Fruit fly (Drosophila melanogaster) whole organism, prepupa: ENCODE results near the gene CG1999.

Experiments used
- CG10631 ChIP-seq: fragments of 200-800 bp; sonication (Bioruptor generic); optimal IDR thresholded peaks from 2 replicates; lab custom pipeline; 2016; ENCODE audit warnings: missing biosample characterization, missing genetic modification characterization
- CG11294 ChIP-seq: fragments of 200-800 bp; sonication (Bioruptor generic); IDR thresholded peaks from 2 replicates; pipeline ENCODE4 v1.3.6; 2022; ENCODE audit warnings: missing biosample characterization, missing genetic modification characterization
- CG11902 ChIP-seq: fragments of 200-800 bp; sonication (Bioruptor generic); optimal IDR thresholded peaks from 3 replicates; lab custom pipeline; 2016; ENCODE audit warnings: missing biosample characterization, missing genetic modification characterization
- CG1621 ChIP-seq: fragments of 200-800 bp; sonication (Bioruptor generic); optimal IDR thresholded peaks from 3 replicates; lab custom pipeline; 2018; ENCODE audit warnings: missing biosample characterization, mild to moderate bottlenecking, missing genetic modification characterization
- CG16779 ChIP-seq: fragments of 200-800 bp; sonication (Bioruptor generic); optimal IDR thresholded peaks from 3 replicates; lab custom pipeline; 2017; ENCODE audit warnings: missing biosample characterization, mild to moderate bottlenecking, missing genetic modification characterization
- CG31627 ChIP-seq: fragments of 200-800 bp; sonication (Bioruptor generic); optimal IDR thresholded peaks from 3 replicates; lab custom pipeline; 2016; ENCODE audit warnings: missing biosample characterization, missing genetic modification characterization
- CG32006 ChIP-seq: fragments of 200-800 bp; sonication (Bioruptor generic); optimal IDR thresholded peaks from 3 replicates; lab custom pipeline; 2017; ENCODE audit warnings: missing biosample characterization, mild to moderate bottlenecking, missing genetic modification characterization
- CG3919 ChIP-seq: fragments of 200-800 bp; sonication (Bioruptor generic); optimal IDR thresholded peaks from 3 replicates; lab custom pipeline; 2016; ENCODE audit warnings: missing biosample characterization, missing genetic modification characterization
- CG6792 ChIP-seq: fragments of 200-800 bp; sonication (Bioruptor generic); optimal IDR thresholded peaks from 3 replicates; lab custom pipeline; 2016; ENCODE audit warnings: missing biosample characterization, missing genetic modification characterization
- CG6808 ChIP-seq: fragments of 200-800 bp; sonication (Bioruptor generic); optimal IDR thresholded peaks from 3 replicates; lab custom pipeline; 2017; ENCODE audit warnings: missing biosample characterization, missing genetic modification characterization, mild to moderate bottlenecking, moderate library complexity, missing genetic modification reagents
- CG6854 ChIP-seq: fragments of 200-800 bp; sonication (Bioruptor generic); optimal IDR thresholded peaks from 2 replicates; lab custom pipeline; 2017; ENCODE audit warnings: missing biosample characterization, mild to moderate bottlenecking, missing genetic modification characterization
- CG8319 ChIP-seq: fragments of 200-800 bp; sonication (Bioruptor generic); optimal IDR thresholded peaks from 3 replicates; lab custom pipeline; 2016; ENCODE audit warnings: missing biosample characterization, missing genetic modification characterization
- Eip75B ChIP-seq: fragments of 200-800 bp; sonication (Bioruptor generic); optimal IDR thresholded peaks from 3 replicates; lab custom pipeline; 2016; ENCODE audit warnings: missing biosample characterization, missing genetic modification characterization
- Eip78C ChIP-seq: fragments of 200-800 bp; sonication (Bioruptor generic); peaks from one replicate; lab custom pipeline; 2016; ENCODE audit warnings: missing biosample characterization, missing genetic modification characterization
- Eip93F ChIP-seq: fragments of 200-800 bp; sonication (Bioruptor generic); optimal IDR thresholded peaks from 2 replicates; lab custom pipeline; 2016; ENCODE audit warnings: missing biosample characterization, mild to moderate bottlenecking, missing genetic modification characterization
- Ets21C ChIP-seq: fragments of 200-800 bp; sonication (Bioruptor generic); optimal IDR thresholded peaks from 3 replicates; lab custom pipeline; 2016; ENCODE audit warnings: missing biosample characterization, missing genetic modification characterization
- Ets96B ChIP-seq: fragments of 200-800 bp; optimal IDR thresholded peaks from 2 replicates; lab custom pipeline; 2019; ENCODE audit warnings: missing biosample characterization, mild to moderate bottlenecking, missing genetic modification characterization, moderate library complexity
- Gug ChIP-seq: fragments of 200-800 bp; sonication (Bioruptor generic); IDR thresholded peaks from 2 replicates; pipeline ENCODE4 v1.3.6; 2022; ENCODE audit warnings: missing biosample characterization, missing genetic modification characterization
- Hr38 ChIP-seq: sonication (Bioruptor generic); optimal IDR thresholded peaks from 2 replicates; lab custom pipeline; 2016; ENCODE audit warnings: missing biosample characterization, missing genetic modification characterization
- Hr39 ChIP-seq: fragments of 200-800 bp; sonication (Bioruptor generic); optimal IDR thresholded peaks from 2 replicates; lab custom pipeline; 2016; ENCODE audit warnings: missing biosample characterization, missing genetic modification characterization
- Hr4 ChIP-seq: fragments of 200-800 bp; sonication (Bioruptor generic); optimal IDR thresholded peaks from 3 replicates; lab custom pipeline; 2016; ENCODE audit warnings: missing biosample characterization, missing genetic modification characterization
- Met ChIP-seq: fragments of 200-800 bp; sonication (Bioruptor generic); optimal IDR thresholded peaks from 3 replicates; lab custom pipeline; 2016; ENCODE audit warnings: missing biosample characterization, missing genetic modification characterization
- OdsH ChIP-seq: fragments of 200-800 bp; sonication (Bioruptor generic); optimal IDR thresholded peaks from 3 replicates; lab custom pipeline; 2016; ENCODE audit warnings: missing biosample characterization, missing genetic modification characterization
- Smox ChIP-seq: fragments of 200-800 bp; sonication (Bioruptor generic); optimal IDR thresholded peaks from 3 replicates; lab custom pipeline; 2016; ENCODE audit warnings: missing biosample characterization, missing genetic modification characterization
- Sox102F ChIP-seq: fragments of 200-800 bp; sonication (Bioruptor generic); optimal IDR thresholded peaks from 2 replicates; lab custom pipeline; 2016; ENCODE audit warnings: missing biosample characterization, mild to moderate bottlenecking, missing genetic modification characterization
- Sox14 ChIP-seq: fragments of 200-800 bp; sonication (Bioruptor generic); optimal IDR thresholded peaks from 3 replicates; lab custom pipeline; 2016; ENCODE audit warnings: missing biosample characterization, missing genetic modification characterization
- achi ChIP-seq: fragments of 200-800 bp; sonication (Bioruptor generic); optimal IDR thresholded peaks from 3 replicates; lab custom pipeline; 2016; ENCODE audit warnings: missing biosample characterization, missing genetic modification characterization
- cyc ChIP-seq: fragments of 200-800 bp; sonication (Bioruptor generic); optimal IDR thresholded peaks from 3 replicates; lab custom pipeline; 2016; ENCODE audit warnings: missing biosample characterization, missing genetic modification characterization
- esn ChIP-seq: fragments of 200-800 bp; sonication (Bioruptor generic); optimal IDR thresholded peaks from 2 replicates; lab custom pipeline; 2016; ENCODE audit warnings: missing biosample characterization, mild to moderate bottlenecking, missing genetic modification characterization, moderate library complexity
- fd59A ChIP-seq: fragments of 200-800 bp; sonication (Bioruptor generic); optimal IDR thresholded peaks from 2 replicates; lab custom pipeline; 2017; ENCODE audit warnings: missing biosample characterization, mild to moderate bottlenecking, missing genetic modification characterization, missing genetic modification reagents
- fd85E ChIP-seq: fragments of 200-800 bp; sonication (Bioruptor generic); optimal IDR thresholded peaks from 3 replicates; lab custom pipeline; 2016; ENCODE audit warnings: missing biosample characterization, missing genetic modification characterization
- lz ChIP-seq: fragments of 200-800 bp; sonication (Bioruptor generic); optimal IDR thresholded peaks from 3 replicates; lab custom pipeline; 2016; ENCODE audit warnings: missing biosample characterization, missing genetic modification characterization
- pdm3 ChIP-seq: fragments of 200-800 bp; sonication (Bioruptor generic); optimal IDR thresholded peaks from 3 replicates; lab custom pipeline; 2016; ENCODE audit warnings: missing biosample characterization, missing genetic modification characterization
- salr ChIP-seq, 2 experiments: fragments of 200-800 bp; sonication (Bioruptor generic); optimal IDR thresholded peaks; 3 replicates each; lab custom pipeline; 2016 to 2018; ENCODE audit warnings: missing biosample characterization in 2 of 2, missing genetic modification characterization in 2 of 2, mild to moderate bottlenecking in 1 of 2
- spab ChIP-seq: fragments of 200-800 bp; sonication (Bioruptor generic); optimal IDR thresholded peaks from 2 replicates; lab custom pipeline; 2017; ENCODE audit warnings: missing biosample characterization, mild to moderate bottlenecking, missing genetic modification characterization, missing genetic modification reagents
- ss ChIP-seq, 2 experiments: fragments of 200-800 bp; sonication (Bioruptor generic); optimal IDR thresholded peaks; 2 replicates in 1 of 2; 3 replicates in 1 of 2; lab custom pipeline; 2017 to 2018; ENCODE audit warnings: mild to moderate bottlenecking in 2 of 2, missing biosample characterization in 2 of 2, missing genetic modification characterization in 2 of 2, moderate library complexity in 1 of 2
- svp ChIP-seq: fragments of 200-800 bp; sonication (Bioruptor generic); peaks from one replicate; lab custom pipeline; 2016; ENCODE audit warnings: missing biosample characterization, missing genetic modification characterization
- topi ChIP-seq: fragments of 200-800 bp; sonication (Bioruptor generic); optimal IDR thresholded peaks from 3 replicates; lab custom pipeline; 2016; ENCODE audit warnings: missing biosample characterization, missing genetic modification characterization
- vri ChIP-seq: fragments of 200-800 bp; sonication (Bioruptor generic); optimal IDR thresholded peaks from 3 replicates; lab custom pipeline; 2016; ENCODE audit warnings: missing biosample characterization, mild to moderate bottlenecking, missing genetic modification characterization

The CG1999 gene

DNA sequence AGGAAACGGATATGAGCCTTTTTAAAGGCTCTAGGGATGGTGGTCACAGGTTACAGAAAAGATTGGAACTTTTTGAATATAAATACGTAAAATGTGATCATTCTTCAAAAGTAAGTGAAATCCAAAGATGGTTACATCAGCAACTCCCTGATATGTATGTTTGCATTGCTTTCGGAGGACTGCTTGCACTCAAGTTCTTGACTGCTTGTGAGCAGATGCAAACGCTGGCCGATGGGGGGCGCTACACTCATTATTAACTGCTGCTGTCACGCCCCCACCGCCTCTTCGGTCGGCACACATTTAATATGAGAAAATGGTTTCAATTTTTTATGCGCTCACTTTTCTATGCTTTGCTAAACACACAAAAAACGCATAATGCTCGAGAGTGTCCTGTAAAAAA lies 8.6 kb upstream of the CG1999 start:
- no peak for TF ChIP-seq fd85E
- no peak for TF ChIP-seq salr (GFP tag; optimal IDR thresholded peaks at IDR 0.05; lab: Kevin White, UChicago)
- no peak for TF ChIP-seq CG6792
- TF ChIP-seq svp (GFP tag; lab: Kevin White, UChicago) = no peak
- TF ChIP-seq Hr4 (GFP tag; lab: Kevin White, UChicago) = no peak
- no peak for TF ChIP-seq Hr39 (GFP tag; lab: Kevin White, UChicago)
- no peak for TF ChIP-seq CG8319 (GFP tag; lab: Kevin White, UChicago)
- TF ChIP-seq CG1621 (tag; lab: Kevin White, UChicago) = no peak
- TF ChIP-seq cyc (GFP tag; lab: Kevin White, UChicago) = no peak
- no peak for TF ChIP-seq Hr38 (GFP tag; lab: Kevin White, UChicago)
- TF ChIP-seq Smox = no peak
- TF ChIP-seq Sox14 (GFP tag; lab: Kevin White, UChicago) = no peak
- no peak for TF ChIP-seq Ets21C (GFP tag; lab: Kevin White, UChicago)
- TF ChIP-seq vri = no peak
- TF ChIP-seq fd59A (GFP tag; lab: Kevin White, UChicago) = no peak
- no peak for TF ChIP-seq Met (GFP tag; lab: Kevin White, UChicago)

DNA sequence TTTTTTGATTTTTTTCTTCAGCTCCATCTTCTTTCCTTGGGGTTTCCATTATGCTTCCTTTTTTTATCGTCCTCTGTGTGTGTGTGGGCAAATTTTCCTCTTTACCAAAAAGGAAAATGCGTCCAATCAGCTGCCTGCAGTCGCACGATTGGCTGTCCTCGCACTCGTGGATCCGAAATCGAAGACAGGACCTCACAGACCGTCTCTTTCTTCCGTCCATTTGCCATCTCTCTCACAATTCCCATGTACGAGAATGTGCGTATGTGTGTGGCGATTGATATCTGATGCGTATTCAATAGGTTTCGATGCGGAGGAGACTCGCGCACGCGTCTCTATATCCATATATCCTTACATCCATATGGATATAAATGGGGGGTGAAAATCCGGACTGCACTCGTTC lies 9.8 kb downstream of the CG1999 start:
- no peak for TF ChIP-seq Gug (GFP tag; lab: Robert Waterston, UW)
- no peak for TF ChIP-seq topi
- TF ChIP-seq CG8319 (GFP tag; lab: Kevin White, UChicago) = no peak
- no peak for TF ChIP-seq CG6808 (GFP tag; lab: Kevin White, UChicago)
- no peak for TF ChIP-seq esn (GFP tag; lab: Kevin White, UChicago)
- TF ChIP-seq lz = no peak
- TF ChIP-seq CG6854 (GFP tag; lab: Kevin White, UChicago) = no peak
- TF ChIP-seq fd85E = no peak
- TF ChIP-seq CG11294 (GFP tag; lab: Robert Waterston, UW) = no peak
- no peak for TF ChIP-seq CG16779 (tag; lab: Kevin White, UChicago)
- TF ChIP-seq Eip75B (GFP tag; lab: Kevin White, UChicago) = no peak

DNA sequence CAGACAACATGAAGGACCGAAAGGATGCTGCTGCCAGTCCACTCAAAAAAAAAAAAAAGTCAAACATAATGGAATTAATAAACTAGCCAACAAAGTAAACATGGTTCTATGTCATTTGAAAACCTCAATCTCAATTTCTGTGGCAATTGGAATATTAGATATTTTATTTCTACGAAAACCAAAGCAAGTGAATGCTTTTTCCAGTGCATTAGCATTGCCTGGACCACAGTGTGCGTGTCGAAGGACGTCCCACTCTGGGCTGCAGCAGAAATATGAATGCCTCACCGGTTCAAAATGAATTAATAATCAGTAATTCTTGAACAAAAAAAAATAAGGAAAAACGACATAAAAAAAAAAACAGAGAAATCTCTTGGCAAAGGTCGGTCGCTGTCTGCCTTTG lies 13.9 kb downstream of the CG1999 start:
- peak; percentile 14 for TF ChIP-seq topi
- TF ChIP-seq CG31627 (GFP tag; lab: Kevin White, UChicago) = no peak
- no peak for TF ChIP-seq CG8319 (GFP tag; lab: Kevin White, UChicago)
- TF ChIP-seq Sox102F (GFP tag; lab: Kevin White, UChicago) = no peak
- TF ChIP-seq achi (GFP tag; lab: Kevin White, UChicago) = no peak
- no peak for TF ChIP-seq CG1621 (tag; lab: Kevin White, UChicago)
- no peak for TF ChIP-seq CG16779 (tag; lab: Kevin White, UChicago)
- TF ChIP-seq salr (GFP tag; optimal IDR thresholded peaks at IDR 0.05; lab: Kevin White, UChicago) = no peak
- no peak for TF ChIP-seq CG6792
- no peak for TF ChIP-seq spab (GFP tag; lab: Kevin White, UChicago)
- TF ChIP-seq Eip93F (GFP tag; lab: Kevin White, UChicago) = no peak
- TF ChIP-seq Ets96B (tag; lab: Kevin White, UChicago) = peak; percentile 23
- no peak for TF ChIP-seq Ets21C (GFP tag; lab: Kevin White, UChicago)
- TF ChIP-seq fd85E = no peak
- no peak for TF ChIP-seq Hr4 (GFP tag; lab: Kevin White, UChicago)
- TF ChIP-seq Hr39 (GFP tag; lab: Kevin White, UChicago) = peak; percentile 10
- TF ChIP-seq CG32006 (GFP tag; lab: Kevin White, UChicago) = no peak
- TF ChIP-seq CG11902 (GFP tag; lab: Kevin White, UChicago) = no peak
- no peak for TF ChIP-seq vri
- peak; percentile 13 for TF ChIP-seq OdsH
- TF ChIP-seq CG10631 = peak; percentile 23
- TF ChIP-seq svp (GFP tag; lab: Kevin White, UChicago) = no peak
- TF ChIP-seq Smox = peak; percentile 4
- peak; percentile 5 for TF ChIP-seq pdm3 (GFP tag; lab: Kevin White, UChicago)
- peak; percentile 60 for TF ChIP-seq Eip78C (GFP tag; lab: Kevin White, UChicago)
- peak in 1 of 2 experiments; percentile 3 for TF ChIP-seq ss (GFP tag; optimal IDR thresholded peaks at IDR 0.05; lab: Kevin White, UChicago)
- TF ChIP-seq CG3919 (GFP tag; lab: Kevin White, UChicago) = no peak
